Fruit fly (Drosophila melanogaster) whole organism, adult: ENCODE results near the gene CG32086.

Source experiments
- CG11617 ChIP-seq: fragments of 200-800 bp; sonication (Bioruptor generic); optimal IDR thresholded peaks from 2 replicates; lab custom pipeline; 2017; ENCODE audit warnings: mild to moderate bottlenecking, missing biosample characterization, missing genetic modification reagents, missing genetic modification characterization
- CG12768 ChIP-seq: fragments of 200-800 bp; sonication (Bioruptor generic); optimal IDR thresholded peaks from 2 replicates; lab custom pipeline; 2017; ENCODE audit warnings: missing biosample characterization, missing genetic modification characterization, mild to moderate bottlenecking, moderate library complexity, missing genetic modification reagents
- CG14711 ChIP-seq: fragments of 200-800 bp; sonication (Bioruptor generic); optimal IDR thresholded peaks from 2 replicates; lab custom pipeline; 2018; ENCODE audit warnings: missing biosample characterization, mild to moderate bottlenecking, missing genetic modification characterization, moderate library complexity
- CG1620 ChIP-seq: fragments of 200-800 bp; sonication (Bioruptor generic); optimal IDR thresholded peaks from 2 replicates; lab custom pipeline; 2016; ENCODE audit warnings: missing biosample characterization, missing genetic modification characterization
- CG33017 ChIP-seq: fragments of 200-800 bp; sonication (Bioruptor generic); optimal IDR thresholded peaks from 2 replicates; lab custom pipeline; 2018; ENCODE audit warnings: missing biosample characterization, mild to moderate bottlenecking, missing genetic modification characterization, moderate library complexity
- CG5204 ChIP-seq: fragments of 200-800 bp; sonication (Bioruptor generic); optimal IDR thresholded peaks from 2 replicates; lab custom pipeline; 2016; ENCODE audit warnings: missing biosample characterization, missing genetic modification characterization
- CG7045 ChIP-seq: fragments of 200-800 bp; sonication (Bioruptor generic); optimal IDR thresholded peaks from 2 replicates; lab custom pipeline; 2017; ENCODE audit warnings: missing biosample characterization, mild to moderate bottlenecking, missing genetic modification characterization
- CG7101 ChIP-seq: fragments of 200-800 bp; sonication (Bioruptor generic); optimal IDR thresholded peaks from 2 replicates; lab custom pipeline; 2018; ENCODE audit warnings: missing biosample characterization, mild to moderate bottlenecking, missing genetic modification characterization, moderate library complexity
- Clk ChIP-seq: fragments of 200-800 bp; sonication (Bioruptor generic); optimal IDR thresholded peaks from 2 replicates; lab custom pipeline; 2017; ENCODE audit warnings: missing biosample characterization, missing genetic modification characterization
- Crg-1 ChIP-seq: fragments of 200-800 bp; sonication (Bioruptor generic); optimal IDR thresholded peaks from 2 replicates; lab custom pipeline; 2016; ENCODE audit warnings: missing biosample characterization, missing genetic modification characterization
- Hr96 ChIP-seq: fragments of 200-800 bp; sonication (Bioruptor generic); optimal IDR thresholded peaks from 2 replicates; lab custom pipeline; 2016; ENCODE audit warnings: missing biosample characterization, missing genetic modification characterization
- Mnt ChIP-seq: fragments of 200-800 bp; sonication (Bioruptor generic); optimal IDR thresholded peaks from 2 replicates; lab custom pipeline; 2016; ENCODE audit warnings: missing biosample characterization, mild to moderate bottlenecking, missing genetic modification characterization
- bab1 ChIP-seq: fragments of 200-800 bp; sonication (Bioruptor generic); optimal IDR thresholded peaks from 3 replicates; lab custom pipeline; 2019; ENCODE audit warnings: missing biosample characterization, mild to moderate bottlenecking, missing genetic modification characterization, moderate library complexity
- cic ChIP-seq: fragments of 200-800 bp; sonication (Bioruptor generic); optimal IDR thresholded peaks from 2 replicates; lab custom pipeline; 2017; ENCODE audit warnings: missing biosample characterization, mild to moderate bottlenecking, missing genetic modification characterization, moderate library complexity
- cnc ChIP-seq, 2 experiments: fragments of >200 bp; optimal IDR thresholded peaks; 2 replicates each; lab custom pipeline; 2017
- kay ChIP-seq: fragments of 200-800 bp; sonication (Bioruptor generic); peaks from one replicate; lab custom pipeline; 2016; ENCODE audit warnings: missing biosample characterization, missing genetic modification characterization, borderline replicate concordance
- ovo ChIP-seq: fragments of 200-800 bp; sonication (Bioruptor generic); optimal IDR thresholded peaks from 2 replicates; lab custom pipeline; 2016; ENCODE audit warnings: missing biosample characterization, missing genetic modification characterization
- pad ChIP-seq: fragments of 200-800 bp; sonication (Bioruptor generic); optimal IDR thresholded peaks from 3 replicates; lab custom pipeline; 2017; ENCODE audit warnings: missing biosample characterization, missing genetic modification characterization, mild to moderate bottlenecking, moderate library complexity, missing genetic modification reagents
- tj ChIP-seq: fragments of 200-800 bp; sonication (Bioruptor generic); optimal IDR thresholded peaks from 3 replicates; lab custom pipeline; 2017; ENCODE audit warnings: missing biosample characterization, mild to moderate bottlenecking, missing genetic modification characterization, moderate library complexity
- toe ChIP-seq: fragments of 200-800 bp; sonication (Bioruptor generic); optimal IDR thresholded peaks from 2 replicates; lab custom pipeline; 2016; ENCODE audit warnings: missing biosample characterization, missing genetic modification characterization

Gene CG32086

DNA sequence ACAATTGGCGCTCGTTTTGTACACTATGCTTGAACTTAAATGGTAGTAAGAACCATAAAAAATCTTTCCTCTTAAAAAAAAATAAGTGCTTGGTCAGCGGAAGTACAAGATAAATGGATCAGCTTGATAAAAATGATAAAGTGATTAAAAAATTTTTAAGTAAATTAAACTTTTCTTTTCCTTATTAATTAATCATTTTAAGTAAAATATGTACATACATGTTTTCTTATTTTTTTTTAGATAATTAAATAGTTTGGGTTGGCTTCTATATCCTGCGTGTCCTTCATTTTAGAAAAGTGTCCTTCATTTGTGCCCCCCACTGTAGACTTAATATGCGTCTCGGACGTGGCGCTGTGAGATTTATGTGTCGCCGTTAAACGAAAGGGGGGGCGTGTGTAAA, 27.2 kb downstream of the CG32086 start:
- TF ChIP-seq kay (GFP tag; lab: Kevin White, UChicago) (no peak), CG11617 (no peak), cic (no peak), CG7045 (GFP tag; lab: Kevin White, UChicago) (no peak), CG1620 (GFP tag; lab: Kevin White, UChicago) (no peak), Crg-1 (GFP tag; lab: Kevin White, UChicago) (no peak), toe (GFP tag; lab: Kevin White, UChicago) (no peak), CG7101 (tag; lab: Kevin White, UChicago) (no peak), CG14711 (no peak), tj (no peak), Mnt (GFP tag; lab: Kevin White, UChicago) (no peak), CG33017 (tag; lab: Kevin White, UChicago) (no peak), cnc (optimal IDR thresholded peaks at IDR 0.05; lab: Kevin White, UChicago) (no peak), ovo (no peak), CG12768 (GFP tag; lab: Kevin White, UChicago) (no peak), pad (GFP tag; lab: Kevin White, UChicago) (no peak), Clk (no peak), CG5204 (GFP tag; lab: Kevin White, UChicago) (no peak), Hr96 (GFP tag; lab: Kevin White, UChicago) (no peak), bab1 (GFP tag; lab: Kevin White, UChicago) (no peak)

DNA sequence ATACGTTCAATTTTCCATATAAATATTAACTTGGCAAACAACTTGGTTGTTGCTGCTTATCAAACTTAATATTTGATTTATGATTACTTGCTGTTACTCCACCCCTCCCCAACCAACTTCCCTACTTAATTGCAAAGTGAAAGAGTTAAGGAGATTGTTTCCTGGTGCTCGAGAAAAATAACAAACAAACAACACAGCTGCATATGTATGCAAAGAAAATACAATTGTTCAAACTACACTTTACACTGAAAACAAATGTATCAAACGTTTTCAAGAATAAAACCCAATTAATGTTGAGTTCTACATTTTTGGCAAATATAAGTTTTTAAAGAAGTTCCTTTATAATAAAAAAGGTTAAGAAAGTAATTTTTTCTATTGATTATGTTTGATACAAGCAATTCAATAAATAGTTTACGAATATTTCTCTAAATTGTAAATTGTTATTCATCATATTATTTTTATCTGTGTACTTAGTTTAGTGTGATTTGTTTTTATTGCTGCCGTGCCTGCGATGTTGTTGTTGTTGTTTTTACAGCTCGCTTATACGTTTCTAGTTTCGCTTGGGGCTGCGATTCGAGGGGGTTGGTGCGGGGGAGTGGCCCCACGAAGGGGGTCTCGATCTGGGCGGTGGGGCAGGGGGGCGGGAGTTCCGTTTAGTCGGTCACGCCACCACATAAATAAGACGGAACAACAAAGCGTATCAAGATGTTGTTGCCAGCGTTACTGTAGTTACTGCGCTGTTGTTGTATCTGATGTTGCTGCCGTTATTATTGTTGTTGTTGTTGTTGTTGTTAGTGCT, 28.0 kb downstream of the CG32086 start:
- TF ChIP-seq bab1 (GFP tag; lab: Kevin White, UChicago) (no peak), kay (GFP tag; lab: Kevin White, UChicago) (no peak), CG7101 (tag; lab: Kevin White, UChicago) (peak; percentile 64), CG12768 (GFP tag; lab: Kevin White, UChicago) (peak; percentile 60), CG5204 (GFP tag; lab: Kevin White, UChicago) (peak; percentile 33), cnc (optimal IDR thresholded peaks at IDR 0.05; lab: Kevin White, UChicago) (no peak), Hr96 (GFP tag; lab: Kevin White, UChicago) (peak; percentile 0), CG14711 (peak; percentile 71), cic (no peak), CG33017 (tag; lab: Kevin White, UChicago) (peak; percentile 77), Clk (no peak), CG11617 (peak; percentile 45), CG7045 (GFP tag; lab: Kevin White, UChicago) (peak; percentile 70)

DNA sequence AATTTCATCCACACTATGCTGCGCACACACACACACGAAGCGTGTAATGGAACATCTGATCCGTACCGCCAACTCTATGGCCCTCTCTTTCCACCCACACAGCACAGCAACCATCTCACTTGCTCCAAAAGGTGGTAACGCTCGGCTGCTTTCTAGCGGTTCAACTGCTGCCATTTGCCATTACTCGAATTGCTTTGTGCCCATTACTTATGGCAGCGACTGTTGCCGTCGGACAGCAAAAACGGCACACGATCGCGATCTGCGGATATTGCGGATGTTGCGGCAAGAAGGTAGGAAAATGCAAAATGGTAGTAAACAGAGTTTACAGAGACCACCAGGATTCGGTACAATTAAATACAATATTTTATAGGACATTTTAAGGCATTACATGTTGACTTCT, 29.1 kb downstream of the CG32086 start:
- TF ChIP-seq cnc (optimal IDR thresholded peaks at IDR 0.05; lab: Kevin White, UChicago) (no peak), CG33017 (tag; lab: Kevin White, UChicago) (no peak)

DNA sequence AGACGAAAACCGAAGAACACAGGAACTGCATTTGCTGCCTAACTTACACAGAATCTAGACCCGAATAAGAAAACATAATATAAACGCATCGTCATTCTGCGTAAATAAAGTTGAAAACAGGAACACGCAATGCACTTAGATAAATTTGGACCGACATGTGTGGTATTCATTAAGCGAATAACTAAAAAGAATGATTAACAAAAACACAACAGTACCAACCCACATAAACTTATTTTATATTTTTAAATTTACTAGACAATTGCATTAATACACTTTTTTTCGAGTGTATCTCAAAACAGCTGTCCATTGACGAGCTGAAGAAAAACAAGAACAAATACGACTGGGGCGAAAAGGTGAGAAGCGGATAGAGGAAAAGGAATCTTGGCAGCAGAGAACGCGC, 29.5 kb downstream of the CG32086 start:
- TF ChIP-seq CG7101 (tag; lab: Kevin White, UChicago) (peak; percentile 6), Mnt (GFP tag; lab: Kevin White, UChicago) (no peak), CG14711 (peak; percentile 11)

DNA sequence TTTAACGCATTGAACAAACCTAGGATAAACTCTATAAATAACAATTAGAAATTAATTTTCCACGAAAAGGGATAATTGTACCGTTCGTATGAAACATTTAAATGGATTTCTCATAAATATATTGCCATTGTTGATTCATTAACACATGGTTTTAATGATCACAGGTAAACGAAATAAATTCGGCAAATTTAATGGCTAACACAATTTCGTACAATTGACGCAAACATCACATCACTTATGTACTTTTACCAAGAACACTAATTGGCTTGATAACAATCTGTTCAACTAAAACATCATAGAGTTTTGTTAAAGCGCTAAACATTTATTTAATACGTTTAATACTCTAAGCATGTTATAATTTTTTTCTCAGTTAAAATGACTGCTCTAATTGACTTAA, 30.2 kb downstream of the CG32086 start:
- TF ChIP-seq CG7101 (tag; lab: Kevin White, UChicago) (no peak), cic (no peak), cnc (optimal IDR thresholded peaks at IDR 0.05; lab: Kevin White, UChicago) (no peak), Clk (no peak), tj (no peak), Hr96 (GFP tag; lab: Kevin White, UChicago) (no peak), kay (GFP tag; lab: Kevin White, UChicago) (no peak), pad (GFP tag; lab: Kevin White, UChicago) (no peak), CG12768 (GFP tag; lab: Kevin White, UChicago) (no peak), CG33017 (tag; lab: Kevin White, UChicago) (no peak), ovo (no peak), Mnt (GFP tag; lab: Kevin White, UChicago) (no peak), toe (GFP tag; lab: Kevin White, UChicago) (no peak), CG1620 (GFP tag; lab: Kevin White, UChicago) (no peak), bab1 (GFP tag; lab: Kevin White, UChicago) (no peak), CG7045 (GFP tag; lab: Kevin White, UChicago) (no peak), CG14711 (no peak), CG11617 (no peak)

DNA sequence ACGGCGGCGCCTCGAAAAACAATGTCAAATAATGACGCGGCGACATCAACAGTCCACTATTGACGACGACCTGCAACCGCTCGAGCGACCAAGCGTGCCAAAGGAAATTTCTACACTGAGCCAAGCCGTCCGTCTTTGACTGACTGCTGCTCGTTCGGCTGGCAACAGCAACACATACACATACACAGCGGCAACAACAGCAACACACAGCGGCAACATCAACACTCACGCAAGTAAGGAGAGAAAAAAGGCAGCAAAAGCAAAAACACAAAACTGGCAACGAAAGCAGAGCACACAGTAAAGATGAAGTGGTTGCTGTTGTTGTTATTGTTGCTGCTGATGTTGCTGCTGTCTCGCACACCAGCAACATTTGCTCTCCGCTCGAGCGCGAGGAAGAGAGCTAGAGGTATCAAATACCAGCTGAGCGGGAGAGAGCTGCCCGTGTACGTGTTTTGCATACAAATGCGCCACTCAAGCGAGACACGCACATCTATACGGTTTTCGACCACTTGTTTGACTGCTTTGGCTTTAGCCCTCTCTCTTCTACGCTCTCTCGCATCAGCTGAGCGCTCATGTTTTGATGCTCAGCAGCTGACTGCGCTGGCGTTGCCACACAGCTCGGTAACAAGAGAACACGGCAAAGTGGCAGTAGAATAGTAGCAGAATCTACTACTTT, 30.7 kb downstream of the CG32086 start:
- peak; percentile 22 for TF ChIP-seq pad (GFP tag; lab: Kevin White, UChicago)
- TF ChIP-seq CG7045 (GFP tag; lab: Kevin White, UChicago) = no peak
- peak; percentile 25 for TF ChIP-seq Crg-1 (GFP tag; lab: Kevin White, UChicago)
- TF ChIP-seq tj = peak; percentile 85
- TF ChIP-seq CG7101 (tag; lab: Kevin White, UChicago) = peak; percentile 38
- peak; percentile 22 for TF ChIP-seq CG33017 (tag; lab: Kevin White, UChicago)
- TF ChIP-seq Clk = no peak
- TF ChIP-seq CG12768 (GFP tag; lab: Kevin White, UChicago) = peak; percentile 87
- TF ChIP-seq bab1 (GFP tag; lab: Kevin White, UChicago) = peak; percentile 57
- TF ChIP-seq toe (GFP tag; lab: Kevin White, UChicago) = no peak
- no peak for TF ChIP-seq ovo
- no peak for TF ChIP-seq CG1620 (GFP tag; lab: Kevin White, UChicago)
- TF ChIP-seq CG14711 = no peak
- peak; percentile 72 for TF ChIP-seq Mnt (GFP tag; lab: Kevin White, UChicago)
- TF ChIP-seq kay (GFP tag; lab: Kevin White, UChicago) = no peak
- peak; percentile 90 for TF ChIP-seq cic
- TF ChIP-seq Hr96 (GFP tag; lab: Kevin White, UChicago) = no peak
- peak; percentile 32 for TF ChIP-seq CG11617
